Fruit fly (Drosophila melanogaster) whole organism, embryonic: ENCODE measurements around the gene PAPLA1.

ENCODE experiments used
- Bgb ChIP-seq: fragments of 200-800 bp; sonication (Bioruptor generic); IDR thresholded peaks from 2 replicates; pipeline ENCODE4 v1.3.6; 2022; ENCODE audit warnings: missing biosample characterization, missing genetic modification characterization; ENCODE audit not compliant: partially characterized antibody
- CG10462 ChIP-seq: fragments of 200-800 bp; sonication (Bioruptor generic); optimal IDR thresholded peaks from 2 replicates; lab custom pipeline; 2016; ENCODE audit warnings: missing biosample characterization, missing genetic modification characterization
- CG10959 ChIP-seq: fragments of 200-800 bp; sonication (Bioruptor generic); IDR thresholded peaks from 2 replicates; pipeline ENCODE4 v1.3.6; 2022; ENCODE audit warnings: missing biosample characterization, missing genetic modification characterization
- CG11456 ChIP-seq: fragments of 200-800 bp; sonication (Bioruptor generic); IDR thresholded peaks from 3 replicates; pipeline ENCODE4 v1.3.6; 2022; ENCODE audit warnings: missing biosample characterization, missing genetic modification characterization
- CG12219 ChIP-seq: fragments of 200-800 bp; sonication (Bioruptor generic); optimal IDR thresholded peaks from 3 replicates; lab custom pipeline; 2018; ENCODE audit warnings: missing biosample characterization, mild to moderate bottlenecking, missing genetic modification characterization
- CG14667 ChIP-seq: fragments of 200-800 bp; sonication (Bioruptor generic); IDR thresholded peaks from 2 replicates; pipeline ENCODE4 v1.3.6; 2022; ENCODE audit warnings: missing biosample characterization, missing genetic modification characterization
- CG14965 ChIP-seq: fragments of 200-800 bp; sonication (Bioruptor generic); optimal IDR thresholded peaks from 2 replicates; lab custom pipeline; 2016; ENCODE audit warnings: missing biosample characterization, missing genetic modification characterization, borderline replicate concordance
- CG16779 ChIP-seq: fragments of 200-800 bp; sonication (Bioruptor generic); IDR thresholded peaks from 2 replicates; pipeline ENCODE4 v1.3.6; 2022; ENCODE audit warnings: missing biosample characterization, missing genetic modification characterization
- CG30403 ChIP-seq: fragments of 200-800 bp; sonication (Bioruptor generic); optimal IDR thresholded peaks from 3 replicates; lab custom pipeline; 2016; ENCODE audit warnings: missing biosample characterization, missing genetic modification characterization
- CG31224 ChIP-seq: fragments of 200-800 bp; sonication (Bioruptor generic); IDR thresholded peaks from 2 replicates; pipeline ENCODE4 v1.3.6; 2022; ENCODE audit warnings: missing biosample characterization, missing genetic modification characterization
- CG32772 ChIP-seq: fragments of 200-800 bp; sonication (Bioruptor generic); IDR thresholded peaks from 2 replicates; pipeline ENCODE4 v1.3.6; 2022; ENCODE audit warnings: missing biosample characterization, missing genetic modification characterization
- CG3281 ChIP-seq: fragments of 200-800 bp; sonication (Bioruptor generic); optimal IDR thresholded peaks from 3 replicates; lab custom pipeline; 2017; ENCODE audit warnings: missing biosample characterization, mild to moderate bottlenecking, missing genetic modification characterization
- CG33557 ChIP-seq: fragments of 200-800 bp; sonication (Bioruptor generic); optimal IDR thresholded peaks from 2 replicates; lab custom pipeline; 2019; ENCODE audit warnings: missing biosample characterization, mild to moderate bottlenecking, missing genetic modification characterization, moderate library complexity
- CG6683 ChIP-seq: fragments of 200-800 bp; sonication (Bioruptor generic); optimal IDR thresholded peaks from 2 replicates; lab custom pipeline; 2017; ENCODE audit warnings: missing biosample characterization, mild to moderate bottlenecking, missing genetic modification characterization, missing genetic modification reagents
- CG6791 ChIP-seq: fragments of 200-800 bp; sonication (Bioruptor generic); IDR thresholded peaks from 3 replicates; pipeline ENCODE4 v1.3.6; 2022; ENCODE audit warnings: missing biosample characterization, missing genetic modification characterization; ENCODE audit not compliant: partially characterized antibody
- CG7357 ChIP-seq: fragments of 200-800 bp; sonication (Bioruptor generic); IDR thresholded peaks from 3 replicates; pipeline ENCODE4 v1.3.6; 2022; ENCODE audit warnings: missing biosample characterization, missing genetic modification characterization
- CG7745 ChIP-seq: fragments of 200-800 bp; sonication (Bioruptor generic); optimal IDR thresholded peaks from 2 replicates; lab custom pipeline; 2018; ENCODE audit warnings: missing biosample characterization, mild to moderate bottlenecking, missing genetic modification characterization, moderate library complexity
- CkIIα-i1 ChIP-seq: fragments of 200-800 bp; sonication (Bioruptor generic); IDR thresholded peaks from 2 replicates; pipeline ENCODE4 v1.3.6; 2022; ENCODE audit warnings: missing biosample characterization, missing genetic modification characterization
- Deaf1 ChIP-seq: fragments of 200-800 bp; optimal IDR thresholded peaks from 3 replicates; lab custom pipeline; 2019; ENCODE audit warnings: missing biosample characterization, mild to moderate bottlenecking, missing genetic modification characterization, moderate library complexity
- H2.0 ChIP-seq: fragments of 200-800 bp; sonication (Bioruptor generic); IDR thresholded peaks from 2 replicates; pipeline ENCODE4 v1.3.6; 2022; ENCODE audit warnings: missing biosample characterization, missing genetic modification characterization
- Hr3 ChIP-seq: fragments of 200-800 bp; sonication (Bioruptor generic); optimal IDR thresholded peaks from 3 replicates; lab custom pipeline; 2016; ENCODE audit warnings: missing biosample characterization, missing genetic modification characterization
- Hr51 ChIP-seq, 2 experiments: fragments of 200-800 bp; sonication (Bioruptor generic); optimal IDR thresholded peaks; 2 replicates in 1 of 2; 3 replicates in 1 of 2; lab custom pipeline; 2016 to 2018; ENCODE audit warnings: missing biosample characterization in 2 of 2, missing genetic modification characterization in 2 of 2, mild to moderate bottlenecking in 1 of 2, moderate library complexity in 1 of 2
- Lhr ChIP-seq: fragments of 200-800 bp; sonication (Bioruptor generic); optimal IDR thresholded peaks from 3 replicates; lab custom pipeline; 2017; ENCODE audit warnings: mild to moderate bottlenecking, missing biosample characterization, missing genetic modification reagents, missing genetic modification characterization
- Myb ChIP-seq: fragments of 200-800 bp; sonication (Bioruptor generic); optimal IDR thresholded peaks from 2 replicates; lab custom pipeline; 2016; ENCODE audit warnings: missing biosample characterization, missing genetic modification characterization
- NFAT ChIP-seq: fragments of 200-800 bp; sonication (Bioruptor generic); IDR thresholded peaks from 2 replicates; pipeline ENCODE4 v1.3.6; 2022; ENCODE audit warnings: missing biosample characterization, missing genetic modification characterization
- Pdp1 ChIP-seq, 2 experiments: fragments of 200-800 bp; sonication (Bioruptor generic); optimal IDR thresholded peaks; 3 replicates each; lab custom pipeline; 2016; ENCODE audit warnings: missing biosample characterization in 2 of 2, missing genetic modification characterization in 2 of 2, mild to moderate bottlenecking in 1 of 2, moderate library complexity in 1 of 2
- Rfx ChIP-seq: fragments of 200-800 bp; sonication (Bioruptor generic); IDR thresholded peaks from 2 replicates; pipeline ENCODE4 v1.3.6; 2022; ENCODE audit warnings: missing biosample characterization, missing genetic modification characterization
- Scr ChIP-seq: fragments of 200-800 bp; sonication (Bioruptor generic); IDR thresholded peaks from 2 replicates; pipeline ENCODE4 v1.3.6; 2022; ENCODE audit warnings: missing biosample characterization, missing genetic modification characterization; ENCODE audit not compliant: partially characterized antibody
- Xbp1 ChIP-seq: fragments of 200-800 bp; sonication (Bioruptor generic); optimal IDR thresholded peaks from 3 replicates; lab custom pipeline; 2016; ENCODE audit warnings: missing biosample characterization, mild to moderate bottlenecking, missing genetic modification characterization
- YL-1 ChIP-seq: fragments of 200-800 bp; sonication (Bioruptor generic); optimal IDR thresholded peaks from 3 replicates; lab custom pipeline; 2017; ENCODE audit warnings: missing biosample characterization, mild to moderate bottlenecking, missing genetic modification characterization
- ap ChIP-seq: fragments of 200-800 bp; sonication (Bioruptor generic); IDR thresholded peaks from 2 replicates; pipeline ENCODE4 v1.3.6; 2022; ENCODE audit warnings: missing biosample characterization, missing genetic modification characterization
- bab2 ChIP-seq: fragments of 200-800 bp; sonication (Bioruptor generic); optimal IDR thresholded peaks from 2 replicates; lab custom pipeline; 2016; ENCODE audit warnings: missing biosample characterization, missing genetic modification characterization
- bowl ChIP-seq: fragments of 200-800 bp; sonication (Bioruptor generic); IDR thresholded peaks from 2 replicates; pipeline ENCODE4 v1.3.6; 2022; ENCODE audit warnings: missing biosample characterization, missing genetic modification characterization
- cad ChIP-seq: fragments of >200 bp; optimal IDR thresholded peaks from 2 replicates; lab custom pipeline; 2017; ENCODE audit warnings: missing biosample characterization, missing genetic modification characterization
- ci ChIP-seq: fragments of 200-800 bp; sonication (Bioruptor generic); IDR thresholded peaks from 3 replicates; pipeline ENCODE4 v1.3.6; 2022; ENCODE audit warnings: missing biosample characterization, missing genetic modification characterization
- dpn ChIP-seq, 2 experiments: fragments of 200-800 bp; sonication (Bioruptor generic); optimal IDR thresholded peaks; 3 replicates each; lab custom pipeline; 2016; ENCODE audit warnings: missing biosample characterization in 2 of 2, missing genetic modification characterization in 2 of 2
- ewg ChIP-seq: fragments of 200-800 bp; sonication (Bioruptor generic); optimal IDR thresholded peaks from 3 replicates; lab custom pipeline; 2017; ENCODE audit warnings: mild to moderate bottlenecking, missing biosample characterization, missing genetic modification reagents, missing genetic modification characterization
- gce ChIP-seq: fragments of 200-800 bp; sonication (Bioruptor generic); IDR thresholded peaks from 3 replicates; pipeline ENCODE4 v1.3.6; 2022; ENCODE audit warnings: missing biosample characterization, missing genetic modification characterization
- grau ChIP-seq: fragments of 200-800 bp; optimal IDR thresholded peaks from 3 replicates; lab custom pipeline; 2019; ENCODE audit warnings: missing biosample characterization, mild to moderate bottlenecking, missing genetic modification characterization, moderate library complexity
- gsb ChIP-seq: fragments of 200-800 bp; sonication (Bioruptor generic); IDR thresholded peaks from 2 replicates; pipeline ENCODE4 v1.3.6; 2022; ENCODE audit warnings: missing biosample characterization, missing genetic modification characterization
- ken ChIP-seq: fragments of 200-800 bp; sonication (Bioruptor generic); IDR thresholded peaks from 3 replicates; pipeline ENCODE4 v1.3.6; 2022; ENCODE audit warnings: missing biosample characterization, missing genetic modification characterization
- peb ChIP-seq: fragments of 200-800 bp; sonication (Bioruptor generic); IDR thresholded peaks from 2 replicates; pipeline ENCODE4 v1.3.6; 2022; ENCODE audit warnings: missing biosample characterization, missing genetic modification characterization
- pum ChIP-seq: fragments of 200-800 bp; sonication (Bioruptor generic); optimal IDR thresholded peaks from 2 replicates; lab custom pipeline; 2016; ENCODE audit warnings: missing biosample characterization, missing genetic modification characterization
- seq ChIP-seq: fragments of 200-800 bp; sonication (Bioruptor generic); IDR thresholded peaks from 2 replicates; pipeline ENCODE4 v1.3.6; 2022; ENCODE audit warnings: missing biosample characterization, missing genetic modification characterization
- so ChIP-seq: fragments of 200-800 bp; sonication (Bioruptor generic); IDR thresholded peaks from 3 replicates; pipeline ENCODE4 v1.3.6; 2022; ENCODE audit warnings: missing biosample characterization, missing genetic modification characterization
- sob ChIP-seq: fragments of 200-800 bp; sonication (Bioruptor generic); IDR thresholded peaks from 2 replicates; pipeline ENCODE4 v1.3.6; 2022; ENCODE audit warnings: missing biosample characterization, missing genetic modification characterization
- stc ChIP-seq: fragments of 200-800 bp; sonication (Bioruptor generic); IDR thresholded peaks from 2 replicates; pipeline ENCODE4 v1.3.6; 2022; ENCODE audit warnings: missing biosample characterization, missing genetic modification characterization
- toy ChIP-seq: fragments of 200-800 bp; sonication (Bioruptor generic); IDR thresholded peaks from 2 replicates; pipeline ENCODE4 v1.3.6; 2022; ENCODE audit warnings: missing biosample characterization, missing genetic modification characterization
- vnd ChIP-seq: fragments of 200-800 bp; sonication (Bioruptor generic); IDR thresholded peaks from 3 replicates; pipeline ENCODE4 v1.3.6; 2022; ENCODE audit warnings: missing biosample characterization, missing genetic modification characterization; ENCODE audit not compliant: partially characterized antibody
- vvl ChIP-seq: fragments of 200-800 bp; sonication (Bioruptor generic); IDR thresholded peaks from 2 replicates; pipeline ENCODE4 v1.3.6; 2022; ENCODE audit warnings: missing biosample characterization, missing genetic modification characterization

Gene PAPLA1

DNA sequence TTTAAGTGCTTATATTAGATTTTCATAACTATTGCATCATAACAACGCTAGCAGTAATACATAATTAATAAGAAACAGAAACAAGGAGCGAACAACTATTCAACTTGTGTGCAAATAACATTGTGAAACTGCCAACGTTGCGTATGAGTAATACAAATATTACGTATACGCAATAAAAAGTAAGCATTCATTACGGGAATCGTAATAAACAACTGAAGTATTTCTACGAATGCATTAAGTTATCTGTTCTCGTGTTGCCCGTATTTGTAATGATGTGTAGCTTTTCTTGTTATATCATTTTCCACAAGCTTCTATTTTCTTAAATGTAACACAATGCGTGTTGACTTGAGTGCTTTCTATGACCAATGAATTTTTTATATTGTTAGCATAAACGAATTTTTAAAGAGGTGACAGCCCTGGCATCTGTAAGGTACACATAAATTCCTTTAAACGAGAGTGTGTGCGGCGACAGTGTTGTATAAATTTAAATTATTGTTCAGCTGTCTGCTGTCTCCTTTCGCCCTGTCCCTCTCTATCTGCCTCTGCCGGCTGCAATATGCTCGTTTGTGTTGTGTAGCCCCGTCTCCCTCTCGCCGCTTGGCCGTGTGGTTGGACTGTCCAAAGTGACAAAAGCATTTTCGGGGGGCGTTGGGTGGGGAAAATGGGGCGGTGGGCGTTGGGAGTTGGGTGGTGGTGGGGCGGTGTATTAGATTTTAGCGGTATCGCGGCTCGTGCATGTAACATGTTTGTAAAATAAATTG, 59.6 kb downstream of the PAPLA1 start:
- TF ChIP-seq Xbp1 (GFP tag; lab: Kevin White, UChicago) (no peak), CG7745 (tag; lab: Kevin White, UChicago) (no peak), stc (GFP tag; lab: Robert Waterston, UW) (no peak), bab2 (GFP tag; lab: Kevin White, UChicago) (no peak), CG33557 (no peak), so (peak; percentile 57; the same call in 1 of the 3 replicates), CG10959 (GFP tag; lab: Robert Waterston, UW) (no peak), vvl (GFP tag; lab: Robert Waterston, UW) (no peak), CG6683 (no peak), sob (GFP tag; lab: Robert Waterston, UW) (no peak), CG30403 (GFP tag; lab: Kevin White, UChicago) (no peak), Bgb (GFP tag; lab: Robert Waterston, UW) (0 out of 2 replicates have a peak, but pooled peaks have one; percentile 25), dpn (GFP tag; optimal IDR thresholded peaks at IDR 0.05; lab: Kevin White, UChicago) (no peak), CkIIα-i1 (GFP tag; lab: Robert Waterston, UW) (no peak), Lhr (GFP tag; lab: Kevin White, UChicago) (no peak), ap (GFP tag; lab: Robert Waterston, UW) (no peak), CG3281 (GFP tag; lab: Kevin White, UChicago) (no peak), bowl (GFP tag; lab: Robert Waterston, UW) (no peak), Hr51 (GFP tag; optimal IDR thresholded peaks at IDR 0.05; lab: Kevin White, UChicago) (no peak), NFAT (no peak), Pdp1 (GFP tag; optimal IDR thresholded peaks at IDR 0.05; lab: Kevin White, UChicago) (peak in 1 of 2 experiments; percentile 53), CG32772 (GFP tag; lab: Robert Waterston, UW) (no peak), peb (GFP tag; lab: Robert Waterston, UW) (no peak), Hr3 (GFP tag; lab: Kevin White, UChicago) (no peak), CG6791 (0 out of 3 replicates have a peak, but pooled peaks have one; percentile 48), CG7357 (GFP tag; lab: Robert Waterston, UW) (no peak), YL-1 (no peak), Rfx (0 out of 2 replicates have a peak, but pooled peaks have one; percentile 11), CG14667 (GFP tag; lab: Robert Waterston, UW) (no peak), CG16779 (no peak), Myb (GFP tag; lab: Kevin White, UChicago) (no peak), cad (GFP tag; lab: Kevin White, UChicago) (no peak), pum (no peak), CG31224 (GFP tag; lab: Robert Waterston, UW) (no peak), toy (no peak), CG11456 (GFP tag; lab: Robert Waterston, UW) (0 out of 3 replicates have a peak, but pooled peaks have one; percentile 70), Scr (GFP tag; lab: Robert Waterston, UW) (0 out of 2 replicates have a peak, but pooled peaks have one; percentile 14), vnd (no peak), CG14965 (GFP tag; lab: Kevin White, UChicago) (no peak), H2.0 (no peak), gce (peak; percentile 49; the same call in 1 of the 3 replicates), seq (GFP tag; lab: Robert Waterston, UW) (no peak), Deaf1 (tag; lab: Kevin White, UChicago) (no peak), grau (tag; lab: Kevin White, UChicago) (no peak), gsb (GFP tag; lab: Robert Waterston, UW) (no peak), ken (GFP tag; lab: Robert Waterston, UW) (no peak), ci (GFP tag; lab: Robert Waterston, UW) (0 out of 3 replicates have a peak, but pooled peaks have one; percentile 10), CG12219 (GFP tag; lab: Kevin White, UChicago) (no peak), CG10462 (GFP tag; lab: Kevin White, UChicago) (no peak), ewg (GFP tag; lab: Kevin White, UChicago) (no peak)
